Worm (Caenorhabditis elegans) whole organism, L4/young adult: ENCODE results near the gene sdhd-1.

Experiments
- W03F9.2 ChIP-seq: fragments of 150-350 bp; optimal IDR thresholded peaks from 2 replicates; lab custom pipeline; 2014; ENCODE audit warnings: missing biosample characterization, missing genetic modification characterization
- dao-5 ChIP-seq: sonication (generic microtip); optimal IDR thresholded peaks from 2 replicates; lab custom pipeline; 2016; ENCODE audit warnings: missing genotype, missing genetic modification characterization, moderate library complexity, missing compliant biosample characterization

- TF ChIP-seq dao-5 (tag; lab: Kevin White, UChicago) (no peak), W03F9.2 (no peak)
These were observed 3.8 kb downstream of the sdhd-1 start, which contains the start of gene col-83 for ce11 chrII:11045872-11046271.
